Fruit fly (Drosophila melanogaster) whole organism, prepupa: ENCODE data around the gene CG32112.

Source experiments
- CG3919 ChIP-seq: fragments of 200-800 bp; sonication (Bioruptor generic); optimal IDR thresholded peaks from 3 replicates; lab custom pipeline; 2016; ENCODE audit warnings: missing biosample characterization, missing genetic modification characterization
- CG6792 ChIP-seq: fragments of 200-800 bp; sonication (Bioruptor generic); optimal IDR thresholded peaks from 3 replicates; lab custom pipeline; 2016; ENCODE audit warnings: missing biosample characterization, missing genetic modification characterization
- Hr39 ChIP-seq: fragments of 200-800 bp; sonication (Bioruptor generic); optimal IDR thresholded peaks from 2 replicates; lab custom pipeline; 2016; ENCODE audit warnings: missing biosample characterization, missing genetic modification characterization
- salr ChIP-seq, 2 experiments: fragments of 200-800 bp; sonication (Bioruptor generic); optimal IDR thresholded peaks; 3 replicates each; lab custom pipeline; 2016 to 2018; ENCODE audit warnings: missing biosample characterization in 2 of 2, missing genetic modification characterization in 2 of 2, mild to moderate bottlenecking in 1 of 2

DNA sequence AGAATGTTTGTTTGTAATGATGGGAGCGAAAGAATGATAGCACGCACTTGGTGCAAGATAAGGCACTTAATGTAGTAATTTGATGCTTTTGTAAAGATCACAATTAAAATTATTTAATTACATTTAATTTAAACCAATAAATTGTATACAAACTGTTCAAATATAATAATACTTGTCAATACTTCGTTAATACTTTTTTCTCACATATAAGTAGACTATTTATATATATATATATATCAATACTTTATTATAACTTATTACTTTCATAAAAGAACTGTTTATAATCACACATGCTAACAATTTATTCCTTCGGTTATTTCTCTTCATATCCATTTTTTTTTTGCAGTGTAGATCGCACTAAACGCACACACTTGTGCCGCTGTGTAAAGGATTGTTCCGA is 23.9 kb upstream of the CG32112 start:
- TF ChIP-seq Hr39 (GFP tag; lab: Kevin White, UChicago) (no peak), CG6792 (no peak), CG3919 (GFP tag; lab: Kevin White, UChicago) (no peak), salr (GFP tag; optimal IDR thresholded peaks at IDR 0.05; lab: Kevin White, UChicago) (no peak)
